Worm (Caenorhabditis elegans) whole organism, L4 larva: ENCODE measurements around the gene piit-1.
A peak's percentile ranks its signal among the peaks of the same experiment; 100 is the strongest.

Experiments used
- F37D6.2 ChIP-seq: sonication (generic microtip); optimal IDR thresholded peaks from 2 replicates; lab custom pipeline; 2016; ENCODE audit warnings: mild to moderate bottlenecking, missing genetic modification characterization, missing compliant biosample characterization
- F49E8.2 ChIP-seq: sonication (generic microtip); optimal IDR thresholded peaks from 2 replicates; lab custom pipeline; 2016; ENCODE audit warnings: missing compliant biosample characterization, mild to moderate bottlenecking, missing genetic modification characterization, borderline replicate concordance
- R02D3.7 ChIP-seq: fragments of 150-350 bp; sonication (generic microtip); optimal IDR thresholded peaks from 3 replicates; lab custom pipeline; 2014; ENCODE audit warnings: missing biosample characterization, missing genetic modification characterization
- T20F7.1 ChIP-seq: fragments of 200-800 bp; sonication (Bioruptor generic); optimal IDR thresholded peaks from 2 replicates; lab custom pipeline; 2018; ENCODE audit warnings: mild to moderate bottlenecking, missing genetic modification characterization, missing compliant biosample characterization
- Y75B8A.6 ChIP-seq: fragments of 200-800 bp; sonication (Bioruptor generic); IDR thresholded peaks from 2 replicates; pipeline ENCODE4 v1.3.6; 2022; ENCODE audit warnings: missing genetic modification reagents, missing genetic modification characterization, missing compliant biosample characterization
- aha-1 ChIP-seq: fragments of 150-350 bp; peaks from one replicate; lab custom pipeline; 2014; ENCODE audit warnings: missing biosample characterization, missing genetic modification characterization
- ama-1 ChIP-seq: fragments of 150-350 bp; optimal IDR thresholded peaks from 2 replicates; lab custom pipeline; 2014; ENCODE audit warnings: inconsistent platforms, mixed read lengths
- arid-1 ChIP-seq: fragments of 200-800 bp; sonication (Bioruptor generic); conservative IDR thresholded peaks from 2 replicates; pipeline ENCODE4 v1.3.6; 2022; ENCODE audit warnings: missing genetic modification reagents, missing genetic modification characterization, missing compliant biosample characterization
- attf-4 ChIP-seq: sonication (generic microtip); optimal IDR thresholded peaks from 3 replicates; lab custom pipeline; 2017; ENCODE audit warnings: missing biosample characterization, missing genetic modification characterization
- ceh-20 ChIP-seq: fragments of 200-800 bp; sonication (Bioruptor generic); IDR thresholded peaks from 2 replicates; pipeline ENCODE4 v1.3.6; 2022; ENCODE audit warnings: missing genetic modification reagents, missing genetic modification characterization, missing compliant biosample characterization
- daf-16 ChIP-seq, 3 experiments: sonication (generic microtip); optimal IDR thresholded peaks; 2 replicates each; lab custom pipeline; 2016 to 2017; ENCODE audit warnings: missing genetic modification characterization in 3 of 3, missing genetic modification reagents in 3 of 3, mild to moderate bottlenecking in 2 of 3, missing compliant biosample characterization in 2 of 3, missing biosample characterization in 1 of 3, moderate library complexity in 1 of 3
- dmd-6 ChIP-seq: fragments of 200-800 bp; sonication (Bioruptor generic); IDR thresholded peaks from 2 replicates; pipeline ENCODE4 v1.3.6; 2022; ENCODE audit warnings: missing genetic modification reagents, missing genetic modification characterization, missing compliant biosample characterization
- dve-1 ChIP-seq: sonication (generic microtip); optimal IDR thresholded peaks from 2 replicates; lab custom pipeline; 2017; ENCODE audit warnings: antibody characterized with exemption, mild to moderate bottlenecking, missing genetic modification characterization, missing compliant biosample characterization; ENCODE audit not compliant: insufficient read depth
- egl-43 ChIP-seq: fragments of 200-800 bp; sonication (Bioruptor generic); IDR thresholded peaks from 2 replicates; pipeline ENCODE4 v1.3.6; 2022; ENCODE audit warnings: missing genetic modification reagents, missing genetic modification characterization, missing compliant biosample characterization
- fos-1 ChIP-seq: fragments of 150-350 bp; optimal IDR thresholded peaks from 2 replicates; lab custom pipeline; 2014; ENCODE audit warnings: missing biosample characterization, missing genetic modification characterization
- hif-1 ChIP-seq, 2 experiments: sonication (generic microtip); optimal IDR thresholded peaks; 2 replicates each; lab custom pipeline; 2016 to 2017; ENCODE audit warnings: missing compliant biosample characterization in 2 of 2, missing genetic modification characterization in 2 of 2, missing genetic modification reagents in 2 of 2, missing genotype in 2 of 2, mild to moderate bottlenecking in 1 of 2
- hlh-11 ChIP-seq: fragments of 200-800 bp; sonication (Bioruptor generic); optimal IDR thresholded peaks from 2 replicates; lab custom pipeline; 2018; ENCODE audit warnings: mild to moderate bottlenecking, missing genetic modification characterization, missing compliant biosample characterization
- lin-13 ChIP-seq: fragments of 150-350 bp; optimal IDR thresholded peaks from 2 replicates; lab custom pipeline; 2014; ENCODE audit warnings: missing biosample characterization, missing genetic modification reagents, missing genetic modification characterization
- lin-15B ChIP-seq: fragments of 150-350 bp; sonication (generic microtip); optimal IDR thresholded peaks from 3 replicates; lab custom pipeline; 2014; ENCODE audit warnings: missing biosample characterization, missing genetic modification characterization
- lin-29 ChIP-seq: fragments of 200-800 bp; sonication (Bioruptor generic); IDR thresholded peaks from 2 replicates; pipeline ENCODE4 v1.3.6; 2022; ENCODE audit warnings: missing genetic modification reagents, missing genetic modification characterization, missing compliant biosample characterization
- lsy-2 ChIP-seq, 2 experiments: fragments of 150-350 bp in 1 of 2; sonication (generic microtip) in 1 of 2; optimal IDR thresholded peaks; 2 replicates each; lab custom pipeline; 2014 to 2017; ENCODE audit warnings: missing biosample characterization in 2 of 2, missing genetic modification characterization in 2 of 2
- nhr-10 ChIP-seq: fragments of 150-350 bp; optimal IDR thresholded peaks from 2 replicates; lab custom pipeline; 2014; ENCODE audit warnings: missing biosample characterization, missing genetic modification characterization
- nhr-25 ChIP-seq: sonication (generic microtip); optimal IDR thresholded peaks from 2 replicates; lab custom pipeline; 2017; ENCODE audit warnings: missing genetic modification characterization, mild to moderate bottlenecking, missing compliant biosample characterization, antibody characterized with exemption, moderate library complexity, borderline replicate concordance; ENCODE audit not compliant: insufficient read depth
- nhr-28 ChIP-seq: fragments of 150-350 bp; optimal IDR thresholded peaks from 2 replicates; lab custom pipeline; 2014; ENCODE audit warnings: missing biosample characterization, missing genetic modification characterization
- nhr-41 ChIP-seq: fragments of 200-800 bp; sonication (Bioruptor generic); IDR thresholded peaks from 2 replicates; pipeline ENCODE4 v1.3.6; 2022; ENCODE audit warnings: missing genetic modification reagents, missing genetic modification characterization, missing compliant biosample characterization
- pqm-1 ChIP-seq: sonication (generic microtip); optimal IDR thresholded peaks from 2 replicates; lab custom pipeline; 2017; ENCODE audit warnings: missing biosample characterization, missing genetic modification characterization
- saeg-2 ChIP-seq: fragments of 200-800 bp; sonication (Bioruptor generic); IDR thresholded peaks from 2 replicates; pipeline ENCODE4 v1.3.6; 2022; ENCODE audit warnings: missing genetic modification reagents, missing genetic modification characterization, missing compliant biosample characterization
- sdz-12 ChIP-seq: fragments of 200-800 bp; sonication (Bioruptor generic); optimal IDR thresholded peaks from 2 replicates; lab custom pipeline; 2018; ENCODE audit warnings: mild to moderate bottlenecking, missing genetic modification characterization, missing compliant biosample characterization
- snpc-1.2 ChIP-seq: fragments of 200-800 bp; sonication (Bioruptor generic); IDR thresholded peaks from 2 replicates; pipeline ENCODE4 v1.3.6; 2022; ENCODE audit warnings: missing genetic modification reagents, missing genetic modification characterization, missing compliant biosample characterization
- spr-3 ChIP-seq: fragments of 200-800 bp; sonication (Bioruptor generic); optimal IDR thresholded peaks from 2 replicates; lab custom pipeline; 2018; ENCODE audit warnings: mild to moderate bottlenecking, missing genetic modification characterization, missing compliant biosample characterization
- tag-97 ChIP-seq: fragments of 200-800 bp; sonication (Bioruptor generic); IDR thresholded peaks from 2 replicates; pipeline ENCODE4 v1.3.6; 2022; ENCODE audit warnings: missing genetic modification characterization, missing compliant biosample characterization
- unc-130 ChIP-seq: sonication (generic microtip); optimal IDR thresholded peaks from 2 replicates; lab custom pipeline; 2016; ENCODE audit warnings: missing genetic modification reagents, missing genetic modification characterization, missing compliant biosample characterization
- vab-7 ChIP-seq: fragments of 200-800 bp; sonication (Bioruptor generic); IDR thresholded peaks from 2 replicates; pipeline ENCODE4 v1.3.6; 2022; ENCODE audit warnings: missing genetic modification reagents, missing genetic modification characterization, missing compliant biosample characterization
- ztf-11 ChIP-seq: fragments of 150-350 bp; optimal IDR thresholded peaks from 2 replicates; lab custom pipeline; 2014; ENCODE audit warnings: missing biosample characterization, missing genetic modification characterization

Gene piit-1

DNA sequence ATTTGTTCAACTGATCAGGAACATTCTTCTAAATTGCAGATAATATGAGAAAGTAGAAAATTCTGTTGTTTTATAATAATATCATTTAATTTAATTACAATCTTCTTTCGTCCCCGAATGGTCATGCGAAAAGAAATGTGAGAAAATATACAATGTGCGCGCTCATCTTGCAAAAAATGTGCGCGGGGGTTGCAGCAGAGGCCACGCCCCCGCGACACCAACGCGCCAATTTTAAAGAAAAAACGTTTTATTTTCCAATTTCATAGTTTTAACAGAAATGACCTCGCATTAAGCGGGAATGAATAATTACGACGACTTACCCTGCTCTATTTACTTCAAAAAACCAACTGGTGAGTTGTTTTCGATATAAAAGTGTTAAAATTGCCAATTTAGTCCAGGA lies 532 bp upstream of the piit-1 start, which contains the start of gene sas-5 (continued):
- TF ChIP-seq vab-7 (no peak; the same call in 1 of the 2 replicates), hif-1 (tag; optimal IDR thresholded peaks at IDR 0.05; lab: Kevin White, UChicago) (peak in 1 of 2 experiments; percentile 54), aha-1 (tag; lab: Kevin White, UChicago) (no peak), lin-13 (GFP tag; lab: Kevin White, UChicago) (peak; percentile 61)

DNA sequence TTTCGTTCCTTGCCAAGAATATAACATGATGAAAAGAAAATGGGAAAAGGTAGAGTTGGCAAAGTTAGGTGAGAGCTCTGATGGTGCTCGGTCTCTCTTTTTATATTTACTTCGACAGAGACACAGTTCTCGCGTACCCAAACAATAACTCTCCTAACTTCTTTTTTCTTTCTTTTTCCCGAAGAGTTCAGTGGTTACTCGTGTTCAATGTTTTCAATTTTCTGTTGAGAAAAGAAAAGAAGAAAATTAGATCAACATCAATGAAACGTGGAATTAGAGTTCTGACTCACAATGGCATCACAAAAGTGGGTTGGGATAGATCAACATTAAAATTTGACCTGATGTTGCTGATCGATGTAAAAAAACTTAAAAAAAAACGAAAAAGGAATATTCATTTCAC lies 3.5 kb downstream of the piit-1 start, which contains the start of gene idpp-16:
TSS of gene idpp-16 (minus strand) at position 101 of the 400 bp plus-strand sequence.
- TF ChIP-seq spr-3 (GFP tag; lab: Kevin White, UChicago) (no peak), lin-15B (tag; lab: Kevin White, UChicago) (no peak), nhr-41 (GFP tag; lab: Robert Waterston, UW) (no peak), attf-4 (tag; lab: Kevin White, UChicago) (no peak), ama-1 (lab: Kevin White, UChicago) (no peak), F37D6.2 (tag; lab: Kevin White, UChicago) (no peak), F49E8.2 (tag; lab: Kevin White, UChicago) (no peak), tag-97 (GFP tag; lab: Robert Waterston, UW) (no peak), snpc-1.2 (GFP tag; lab: Robert Waterston, UW) (no peak), sdz-12 (GFP tag; lab: Kevin White, UChicago) (no peak), Y75B8A.6 (no peak), hlh-11 (no peak), ztf-11 (tag; lab: Kevin White, UChicago) (no peak), egl-43 (no peak), R02D3.7 (no peak)

DNA sequence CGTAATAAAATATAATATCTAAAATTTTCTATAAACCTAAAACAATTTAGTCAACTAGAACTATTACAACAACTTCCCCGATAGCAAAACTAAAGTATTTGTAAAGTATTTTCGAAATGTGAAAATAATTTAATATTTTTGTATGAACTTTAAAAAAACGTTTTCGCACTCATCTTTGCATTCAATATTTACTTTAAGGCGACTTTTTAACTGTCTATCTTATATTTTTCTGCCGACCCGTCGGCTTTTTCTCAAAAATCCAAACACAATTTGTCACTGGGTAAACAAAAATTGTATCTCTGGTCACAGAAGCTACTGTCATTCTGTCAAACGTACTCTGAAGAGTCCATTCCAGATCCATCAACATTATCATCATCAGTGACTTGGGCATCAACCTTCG lies 4.7 kb downstream of the piit-1 start:
- TF ChIP-seq nhr-25 (tag; lab: Kevin White, UChicago) (no peak), saeg-2 (GFP tag; lab: Robert Waterston, UW) (no peak), unc-130 (GFP tag; lab: Kevin White, UChicago) (no peak), arid-1 (GFP tag; lab: Robert Waterston, UW) (no peak), F37D6.2 (tag; lab: Kevin White, UChicago) (no peak), R02D3.7 (no peak), lin-15B (tag; lab: Kevin White, UChicago) (no peak), snpc-1.2 (GFP tag; lab: Robert Waterston, UW) (no peak), sdz-12 (GFP tag; lab: Kevin White, UChicago) (no peak)

DNA sequence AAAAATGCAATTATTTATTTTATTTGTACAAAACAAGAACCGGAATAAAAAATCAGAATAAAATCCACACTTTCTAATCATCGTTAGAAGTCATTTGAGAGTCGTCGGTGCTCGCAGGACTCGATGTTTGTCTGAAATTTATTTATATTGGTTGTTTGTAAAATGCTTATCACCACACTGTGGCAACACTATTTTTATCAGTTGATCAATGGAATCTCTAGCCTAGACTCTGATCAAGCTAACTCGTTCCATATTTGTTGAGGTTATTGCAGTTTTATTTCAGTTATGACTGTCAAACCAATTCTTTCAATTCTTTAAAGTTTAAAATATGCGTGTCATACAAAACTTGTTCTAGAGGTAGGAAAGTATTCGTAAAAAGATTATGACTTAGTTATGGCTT lies 5.5 kb downstream of the piit-1 start, which contains the start of gene dhs-20:
TSS of gene dhs-20 (minus strand) at position 80 of the 400 bp plus-strand sequence.
- TF ChIP-seq fos-1 (tag; lab: Kevin White, UChicago) (no peak), T20F7.1 (no peak), daf-16 (GFP tag; optimal IDR thresholded peaks at IDR 0.05; lab: Kevin White, UChicago) (no peak), daf-16 (tag; optimal IDR thresholded peaks at IDR 0.05; lab: Kevin White, UChicago) (peak; percentile 86), nhr-28 (tag; lab: Kevin White, UChicago) (peak; percentile 60), nhr-10 (tag; lab: Kevin White, UChicago) (no peak), dve-1 (peak; percentile 41), unc-130 (GFP tag; lab: Kevin White, UChicago) (no peak), lin-29 (no peak), pqm-1 (tag; lab: Kevin White, UChicago) (peak; percentile 14), aha-1 (tag; lab: Kevin White, UChicago) (peak; percentile 35), dmd-6 (GFP tag; lab: Robert Waterston, UW) (peak; percentile 23; the same call in 1 of the 2 replicates), lsy-2 (tag; optimal IDR thresholded peaks at IDR 0.05; lab: Kevin White, UChicago) (no peak), ceh-20 (GFP tag; lab: Robert Waterston, UW) (no peak), hif-1 (tag; optimal IDR thresholded peaks at IDR 0.05; lab: Kevin White, UChicago) (no peak)
